Fruit fly (Drosophila melanogaster): Measurements from ENCODE around the gene CG7149.

Gene CG7149

dm6 chr2L:7767328-7767727 is 23.0 kb downstream of the CG7149 start, which contains the start of gene CG7191:
Gene CG7191 (plus strand): TSS chr2L:7767628.
- TF ChIP-seq CG1620 (GFP tag; optimal IDR thresholded peaks at IDR 0.05) (no peak), toe (GFP tag; optimal IDR thresholded peaks at IDR 0.05) (no peak), pad (GFP tag; optimal IDR thresholded peaks at IDR 0.05) (no peak), CG7101 (tag; optimal IDR thresholded peaks at IDR 0.05) (no peak), ovo (GFP tag; optimal IDR thresholded peaks at IDR 0.05) (no peak), CG12768 (GFP tag; optimal IDR thresholded peaks at IDR 0.05) (no peak), cnc (optimal IDR thresholded peaks at IDR 0.05) (no peak), CG14711 (tag; optimal IDR thresholded peaks at IDR 0.05) (no peak), tj (GFP tag; optimal IDR thresholded peaks at IDR 0.05) (no peak), CG5204 (GFP tag; optimal IDR thresholded peaks at IDR 0.05) (no peak), CG11617 (GFP tag; optimal IDR thresholded peaks at IDR 0.05) (no peak), CG33017 (tag; optimal IDR thresholded peaks at IDR 0.05) (no peak), bab1 (GFP tag; optimal IDR thresholded peaks at IDR 0.05) (no peak), Mnt (GFP tag; optimal IDR thresholded peaks at IDR 0.05) (no peak), Hr96 (GFP tag; optimal IDR thresholded peaks at IDR 0.05) (no peak), kay (GFP tag; ENCODE audit: borderline replicate concordance) (no peak), cic (GFP tag; optimal IDR thresholded peaks at IDR 0.05) (no peak), CG7045 (GFP tag; optimal IDR thresholded peaks at IDR 0.05) (no peak), Clk (GFP tag; optimal IDR thresholded peaks at IDR 0.05) (no peak)

dm6 chr2L:7756835-7757234 is 33.5 kb downstream of the CG7149 start:
- no peak for TF ChIP-seq CG5204 (GFP tag; optimal IDR thresholded peaks at IDR 0.05)
- no peak for TF ChIP-seq CG12768 (GFP tag; optimal IDR thresholded peaks at IDR 0.05)
- TF ChIP-seq Mnt (GFP tag; optimal IDR thresholded peaks at IDR 0.05): no peak
- no peak for TF ChIP-seq bab1 (GFP tag; optimal IDR thresholded peaks at IDR 0.05)
- no peak for TF ChIP-seq pad (GFP tag; optimal IDR thresholded peaks at IDR 0.05)
- no peak for TF ChIP-seq CG11617 (GFP tag; optimal IDR thresholded peaks at IDR 0.05)
- no peak for TF ChIP-seq cic (GFP tag; optimal IDR thresholded peaks at IDR 0.05)
- no peak for TF ChIP-seq CG7101 (tag; optimal IDR thresholded peaks at IDR 0.05)
- no peak for TF ChIP-seq cnc (optimal IDR thresholded peaks at IDR 0.05)
- no peak for TF ChIP-seq CG14711 (tag; optimal IDR thresholded peaks at IDR 0.05)
- no peak for TF ChIP-seq ovo (GFP tag; optimal IDR thresholded peaks at IDR 0.05)
- TF ChIP-seq kay (GFP tag; ENCODE audit: borderline replicate concordance): no peak
- TF ChIP-seq CG7045 (GFP tag; optimal IDR thresholded peaks at IDR 0.05): no peak
- no peak for TF ChIP-seq tj (GFP tag; optimal IDR thresholded peaks at IDR 0.05)
- no peak for TF ChIP-seq CG1620 (GFP tag; optimal IDR thresholded peaks at IDR 0.05)
- TF ChIP-seq Crg-1 (GFP tag; optimal IDR thresholded peaks at IDR 0.05): no peak

dm6 chr2L:7754539-7754938 is 35.8 kb downstream of the CG7149 start:
- TF ChIP-seq CG1620 (GFP tag; optimal IDR thresholded peaks at IDR 0.05): no peak
- TF ChIP-seq pad (GFP tag; optimal IDR thresholded peaks at IDR 0.05): no peak

dm6 chr2L:7753874-7754273 is 36.5 kb downstream of the CG7149 start, which contains the start of gene CG46025:
Gene CG46025 (plus strand): TSS chr2L:7754174.
- TF ChIP-seq CG7101 (tag; optimal IDR thresholded peaks at IDR 0.05): no peak
- no peak for TF ChIP-seq ovo (GFP tag; optimal IDR thresholded peaks at IDR 0.05)
- no peak for TF ChIP-seq CG11617 (GFP tag; optimal IDR thresholded peaks at IDR 0.05)
- no peak for TF ChIP-seq pad (GFP tag; optimal IDR thresholded peaks at IDR 0.05)
- no peak for TF ChIP-seq tj (GFP tag; optimal IDR thresholded peaks at IDR 0.05)
- TF ChIP-seq CG5204 (GFP tag; optimal IDR thresholded peaks at IDR 0.05): no peak
- no peak for TF ChIP-seq Crg-1 (GFP tag; optimal IDR thresholded peaks at IDR 0.05)
- TF ChIP-seq Hr96 (GFP tag; optimal IDR thresholded peaks at IDR 0.05): no peak
- TF ChIP-seq cnc (optimal IDR thresholded peaks at IDR 0.05): no peak
- no peak for TF ChIP-seq CG14711 (tag; optimal IDR thresholded peaks at IDR 0.05)
- no peak for TF ChIP-seq CG33017 (tag; optimal IDR thresholded peaks at IDR 0.05)
- no peak for TF ChIP-seq CG7045 (GFP tag; optimal IDR thresholded peaks at IDR 0.05)
- TF ChIP-seq Clk (GFP tag; optimal IDR thresholded peaks at IDR 0.05): no peak
- TF ChIP-seq toe (GFP tag; optimal IDR thresholded peaks at IDR 0.05): no peak

dm6 chr2L:7753086-7753485 is 37.3 kb downstream of the CG7149 start, which contains the start of gene CG7203:
Gene CG7203 (minus strand): TSS chr2L:7753186.
- no peak for TF ChIP-seq CG12768 (GFP tag; optimal IDR thresholded peaks at IDR 0.05)
- no peak for TF ChIP-seq CG7045 (GFP tag; optimal IDR thresholded peaks at IDR 0.05)
- no peak for TF ChIP-seq ovo (GFP tag; optimal IDR thresholded peaks at IDR 0.05)
- no peak for TF ChIP-seq CG1620 (GFP tag; optimal IDR thresholded peaks at IDR 0.05)
- no peak for TF ChIP-seq cic (GFP tag; optimal IDR thresholded peaks at IDR 0.05)
- TF ChIP-seq pad (GFP tag; optimal IDR thresholded peaks at IDR 0.05): no peak
- TF ChIP-seq CG14711 (tag; optimal IDR thresholded peaks at IDR 0.05): no peak
- TF ChIP-seq kay (GFP tag; ENCODE audit: borderline replicate concordance): no peak
- TF ChIP-seq Clk (GFP tag; optimal IDR thresholded peaks at IDR 0.05): no peak

- no peak for TF ChIP-seq Hr96 (GFP tag; optimal IDR thresholded peaks at IDR 0.05)
- TF ChIP-seq cic (GFP tag; optimal IDR thresholded peaks at IDR 0.05): no peak
- no peak for TF ChIP-seq CG11617 (GFP tag; optimal IDR thresholded peaks at IDR 0.05)
- no peak for TF ChIP-seq Crg-1 (GFP tag; optimal IDR thresholded peaks at IDR 0.05)
- no peak for TF ChIP-seq CG7045 (GFP tag; optimal IDR thresholded peaks at IDR 0.05)
Measured at dm6 chr2L:7750631-7751161, 39.7 kb downstream of the CG7149 start.

dm6 chr2L:7746975-7747374 is 43.4 kb downstream of the CG7149 start, which contains the start of gene ATPsynGL:
Gene ATPsynGL (plus strand): TSS chr2L:7747275.
- TF ChIP-seq CG14711 (tag; optimal IDR thresholded peaks at IDR 0.05) (no peak), CG5204 (GFP tag; optimal IDR thresholded peaks at IDR 0.05) (no peak), CG1620 (GFP tag; optimal IDR thresholded peaks at IDR 0.05) (no peak), kay (GFP tag; ENCODE audit: borderline replicate concordance) (no peak), ovo (GFP tag; optimal IDR thresholded peaks at IDR 0.05) (no peak), CG7045 (GFP tag; optimal IDR thresholded peaks at IDR 0.05) (no peak), Mnt (GFP tag; optimal IDR thresholded peaks at IDR 0.05) (no peak), cic (GFP tag; optimal IDR thresholded peaks at IDR 0.05) (no peak)
